Worm (Caenorhabditis elegans) whole organism, L4 larva: ENCODE data around the gene F35C8.5.

Source experiments
- D1046.2 ChIP-seq: fragments of 200-800 bp; sonication (Bioruptor generic); IDR thresholded peaks from 2 replicates; pipeline ENCODE4 v1.3.6; 2022; ENCODE audit warnings: missing genetic modification characterization, missing compliant biosample characterization
- F44E2.7 ChIP-seq: fragments of 200-800 bp; sonication (Bioruptor generic); IDR thresholded peaks from 2 replicates; pipeline ENCODE4 v2.1.2; 2022; ENCODE audit warnings: missing genetic modification characterization, missing compliant biosample characterization
- T26A8.4 ChIP-seq: fragments of 200-800 bp; sonication (Bioruptor generic); IDR thresholded peaks from 2 replicates; pipeline ENCODE4 v1.3.6; 2022; ENCODE audit warnings: missing genetic modification characterization, missing compliant biosample characterization
- Y48G9A.11 ChIP-seq: fragments of 200-800 bp; sonication (Bioruptor generic); IDR thresholded peaks from 2 replicates; pipeline ENCODE4 v1.3.6; 2022; ENCODE audit warnings: missing genetic modification reagents, missing genetic modification characterization, missing compliant biosample characterization
- Y75B8A.6 ChIP-seq: fragments of 200-800 bp; sonication (Bioruptor generic); IDR thresholded peaks from 2 replicates; pipeline ENCODE4 v1.3.6; 2022; ENCODE audit warnings: missing genetic modification reagents, missing genetic modification characterization, missing compliant biosample characterization
- ZK337.2 ChIP-seq: fragments of 200-800 bp; sonication (Bioruptor generic); IDR thresholded peaks from 2 replicates; pipeline ENCODE4 v1.3.6; 2022; ENCODE audit warnings: missing genetic modification reagents, missing genetic modification characterization, missing compliant biosample characterization
- arid-1 ChIP-seq: fragments of 200-800 bp; sonication (Bioruptor generic); conservative IDR thresholded peaks from 2 replicates; pipeline ENCODE4 v1.3.6; 2022; ENCODE audit warnings: missing genetic modification reagents, missing genetic modification characterization, missing compliant biosample characterization
- ceh-28 ChIP-seq: fragments of 150-350 bp; optimal IDR thresholded peaks from 2 replicates; lab custom pipeline; 2014; ENCODE audit warnings: missing biosample characterization, missing genetic modification reagents, missing genetic modification characterization
- ceh-44 ChIP-seq: fragments of 200-800 bp; sonication (Bioruptor generic); IDR thresholded peaks from 2 replicates; pipeline ENCODE4 v1.3.6; 2022; ENCODE audit warnings: missing genetic modification reagents, missing genetic modification characterization, missing compliant biosample characterization
- ceh-82 ChIP-seq: sonication (generic microtip); optimal IDR thresholded peaks from 2 replicates; lab custom pipeline; 2017; ENCODE audit warnings: missing biosample characterization, missing genetic modification characterization
- ces-1 ChIP-seq: fragments of 150-350 bp; sonication (generic microtip); optimal IDR thresholded peaks from 4 replicates; lab custom pipeline; 2014; ENCODE audit warnings: missing biosample characterization, missing genetic modification reagents, missing genetic modification characterization
- cey-2 ChIP-seq: sonication (generic microtip); optimal IDR thresholded peaks from 3 replicates; lab custom pipeline; 2017; ENCODE audit warnings: missing genetic modification characterization, mild to moderate bottlenecking, missing compliant biosample characterization, antibody characterized with exemption, borderline replicate concordance; ENCODE audit not compliant: insufficient read depth
- ctbp-1 ChIP-seq: fragments of 200-800 bp; sonication (Bioruptor generic); IDR thresholded peaks from 2 replicates; pipeline ENCODE4 v1.3.6; 2022; ENCODE audit warnings: missing genetic modification reagents, missing genetic modification characterization, missing compliant biosample characterization
- daf-16 ChIP-seq, 3 experiments: sonication (generic microtip); optimal IDR thresholded peaks; 2 replicates each; lab custom pipeline; 2016 to 2017; ENCODE audit warnings: missing genetic modification characterization in 3 of 3, missing genetic modification reagents in 3 of 3, mild to moderate bottlenecking in 2 of 3, missing compliant biosample characterization in 2 of 3, missing biosample characterization in 1 of 3, moderate library complexity in 1 of 3
- daf-19 ChIP-seq: fragments of 200-800 bp; sonication (Bioruptor generic); conservative IDR thresholded peaks from 2 replicates; pipeline ENCODE4 v1.3.6; 2022; ENCODE audit warnings: missing genetic modification characterization, missing compliant biosample characterization
- daf-8 ChIP-seq: fragments of 200-800 bp; sonication (Bioruptor generic); IDR thresholded peaks from 2 replicates; pipeline ENCODE4 v1.3.6; 2022; ENCODE audit warnings: missing genetic modification characterization, missing compliant biosample characterization
- dmd-8 ChIP-seq: fragments of 200-800 bp; sonication (Bioruptor generic); IDR thresholded peaks from 2 replicates; pipeline ENCODE4 v1.3.6; 2022; ENCODE audit warnings: missing genetic modification characterization, missing compliant biosample characterization
- dpl-1 ChIP-seq: fragments of 150-350 bp; optimal IDR thresholded peaks from 2 replicates; lab custom pipeline; 2014; ENCODE audit warnings: missing biosample characterization, missing genetic modification reagents, missing genetic modification characterization
- duxl-1 ChIP-seq: sonication (generic microtip); optimal IDR thresholded peaks from 2 replicates; lab custom pipeline; 2016; ENCODE audit warnings: mild to moderate bottlenecking, missing genetic modification characterization, moderate library complexity, missing compliant biosample characterization; ENCODE audit not compliant: poor library complexity
- dve-1 ChIP-seq: sonication (generic microtip); optimal IDR thresholded peaks from 2 replicates; lab custom pipeline; 2017; ENCODE audit warnings: antibody characterized with exemption, mild to moderate bottlenecking, missing genetic modification characterization, missing compliant biosample characterization; ENCODE audit not compliant: insufficient read depth
- egl-43 ChIP-seq: fragments of 200-800 bp; sonication (Bioruptor generic); IDR thresholded peaks from 2 replicates; pipeline ENCODE4 v1.3.6; 2022; ENCODE audit warnings: missing genetic modification reagents, missing genetic modification characterization, missing compliant biosample characterization
- hif-1 ChIP-seq, 2 experiments: sonication (generic microtip); optimal IDR thresholded peaks; 2 replicates each; lab custom pipeline; 2016 to 2017; ENCODE audit warnings: missing compliant biosample characterization in 2 of 2, missing genetic modification characterization in 2 of 2, missing genetic modification reagents in 2 of 2, missing genotype in 2 of 2, mild to moderate bottlenecking in 1 of 2
- hlh-30 ChIP-seq: sonication (generic microtip); optimal IDR thresholded peaks from 2 replicates; lab custom pipeline; 2017; ENCODE audit warnings: antibody characterized with exemption, mild to moderate bottlenecking, missing genetic modification characterization, missing compliant biosample characterization; ENCODE audit not compliant: insufficient read depth
- lin-29 ChIP-seq: fragments of 200-800 bp; sonication (Bioruptor generic); IDR thresholded peaks from 2 replicates; pipeline ENCODE4 v1.3.6; 2022; ENCODE audit warnings: missing genetic modification reagents, missing genetic modification characterization, missing compliant biosample characterization
- lir-3 ChIP-seq: sonication (generic microtip); optimal IDR thresholded peaks from 2 replicates; lab custom pipeline; 2016; ENCODE audit warnings: mild to moderate bottlenecking, missing genetic modification characterization, missing compliant biosample characterization
- lsy-2 ChIP-seq, 2 experiments: fragments of 150-350 bp in 1 of 2; sonication (generic microtip) in 1 of 2; optimal IDR thresholded peaks; 2 replicates each; lab custom pipeline; 2014 to 2017; ENCODE audit warnings: missing biosample characterization in 2 of 2, missing genetic modification characterization in 2 of 2
- madf-9 ChIP-seq: fragments of 200-800 bp; sonication (Bioruptor generic); conservative IDR thresholded peaks from 2 replicates; pipeline ENCODE4 v1.3.6; 2022; ENCODE audit warnings: missing genetic modification reagents, missing genetic modification characterization, missing compliant biosample characterization
- mdl-1 ChIP-seq, 2 experiments: fragments of 150-350 bp in 1 of 2; sonication (generic microtip) in 1 of 2; optimal IDR thresholded peaks; 2 replicates each; lab custom pipeline; 2014 to 2017; ENCODE audit warnings: missing biosample characterization in 2 of 2, missing genetic modification characterization in 2 of 2
- mdt-29 ChIP-seq: fragments of 200-800 bp; sonication (Bioruptor generic); IDR thresholded peaks from 2 replicates; pipeline ENCODE4 v1.3.6; 2022; ENCODE audit warnings: missing genetic modification reagents, missing genetic modification characterization, missing compliant biosample characterization
- mep-1 ChIP-seq: fragments of 150-350 bp; sonication (generic microtip); optimal IDR thresholded peaks from 3 replicates; lab custom pipeline; 2014; ENCODE audit warnings: missing biosample characterization, missing genetic modification characterization
- mes-2 ChIP-seq: sonication (generic microtip); optimal IDR thresholded peaks from 2 replicates; lab custom pipeline; 2016; ENCODE audit warnings: missing genotype, mild to moderate bottlenecking, missing genetic modification characterization, missing compliant biosample characterization; ENCODE audit not compliant: poor library complexity, severe bottlenecking
- nhr-237 ChIP-seq: sonication (generic microtip); optimal IDR thresholded peaks from 2 replicates; lab custom pipeline; 2017; ENCODE audit warnings: missing biosample characterization, missing genetic modification characterization
- nhr-42 ChIP-seq: fragments of 200-800 bp; sonication (Bioruptor generic); IDR thresholded peaks from 2 replicates; pipeline ENCODE4 v1.3.6; 2022; ENCODE audit warnings: missing genetic modification characterization, missing compliant biosample characterization
- nhr-48 ChIP-seq: sonication (generic microtip); optimal IDR thresholded peaks from 2 replicates; lab custom pipeline; 2016; ENCODE audit warnings: mild to moderate bottlenecking, missing genetic modification characterization, missing compliant biosample characterization
- nhr-76 ChIP-seq: fragments of 150-350 bp; optimal IDR thresholded peaks from 2 replicates; lab custom pipeline; 2014; ENCODE audit warnings: missing biosample characterization, missing genetic modification characterization
- nhr-77 ChIP-seq: fragments of 150-350 bp; optimal IDR thresholded peaks from 2 replicates; lab custom pipeline; 2014; ENCODE audit warnings: missing biosample characterization, missing genetic modification characterization
- pha-4 ChIP-seq, 2 experiments: fragments of 150-350 bp in 1 of 2; fragments of 200-800 bp in 1 of 2; sonication (Bioruptor generic) in 1 of 2; IDR thresholded peaks in 1 of 2; optimal IDR thresholded peaks in 1 of 2; 2 replicates each; pipeline versions ENCODE4 v1.3.6 to Lab custom; 2014 to 2022; ENCODE audit warnings: missing genetic modification characterization in 2 of 2, missing genetic modification reagents in 2 of 2, missing biosample characterization in 1 of 2, missing compliant biosample characterization in 1 of 2
- rbr-2 ChIP-seq: sonication (generic microtip); optimal IDR thresholded peaks from 2 replicates; lab custom pipeline; 2016; ENCODE audit warnings: missing genotype, missing genetic modification characterization, missing compliant biosample characterization
- sdz-12 ChIP-seq: fragments of 200-800 bp; sonication (Bioruptor generic); optimal IDR thresholded peaks from 2 replicates; lab custom pipeline; 2018; ENCODE audit warnings: mild to moderate bottlenecking, missing genetic modification characterization, missing compliant biosample characterization
- set-16 ChIP-seq: fragments of 200-800 bp; sonication (Bioruptor generic); IDR thresholded peaks from 2 replicates; pipeline ENCODE4 v1.3.6; 2022; ENCODE audit warnings: missing genetic modification reagents, missing genetic modification characterization, missing compliant biosample characterization
- snpc-1.2 ChIP-seq: fragments of 200-800 bp; sonication (Bioruptor generic); IDR thresholded peaks from 2 replicates; pipeline ENCODE4 v1.3.6; 2022; ENCODE audit warnings: missing genetic modification reagents, missing genetic modification characterization, missing compliant biosample characterization
- spr-3 ChIP-seq: fragments of 200-800 bp; sonication (Bioruptor generic); optimal IDR thresholded peaks from 2 replicates; lab custom pipeline; 2018; ENCODE audit warnings: mild to moderate bottlenecking, missing genetic modification characterization, missing compliant biosample characterization
- tra-1 ChIP-seq: fragments of 200-800 bp; sonication (Bioruptor generic); IDR thresholded peaks from 2 replicates; pipeline ENCODE4 v1.3.6; 2022; ENCODE audit warnings: missing genetic modification reagents, missing genetic modification characterization, missing compliant biosample characterization
- unc-130 ChIP-seq: sonication (generic microtip); optimal IDR thresholded peaks from 2 replicates; lab custom pipeline; 2016; ENCODE audit warnings: missing genetic modification reagents, missing genetic modification characterization, missing compliant biosample characterization
- zag-1 ChIP-seq: fragments of 150-350 bp; optimal IDR thresholded peaks from 2 replicates; lab custom pipeline; 2014; ENCODE audit warnings: missing biosample characterization, missing genetic modification characterization
- zfp-3 ChIP-seq: fragments of 200-800 bp; sonication (Bioruptor generic); conservative IDR thresholded peaks from 2 replicates; pipeline ENCODE4 v1.3.6; 2022; ENCODE audit warnings: missing genetic modification reagents, missing genetic modification characterization, missing compliant biosample characterization
- ztf-7 ChIP-seq: fragments of 150-350 bp; optimal IDR thresholded peaks from 2 replicates; lab custom pipeline; 2014; ENCODE audit warnings: missing biosample characterization, missing genetic modification characterization

F35C8.5 gene

ce11 chrX:5354022-5354876 lies 11.4 kb upstream of the F35C8.5 start, which contains the start of gene pfn-2 (continued):
- TF ChIP-seq daf-8 (GFP tag; lab: Robert Waterston, UW), result no peak
- no peak for TF ChIP-seq tra-1 (GFP tag; lab: Robert Waterston, UW)
- TF ChIP-seq ces-1 (GFP tag; lab: Kevin White, UChicago), result no peak
- TF ChIP-seq lin-29 (GFP tag; lab: Robert Waterston, UW), result peak; percentile 40; the same call in 1 of the 2 replicates
- no peak for TF ChIP-seq nhr-77 (tag; lab: Kevin White, UChicago)
- no peak for TF ChIP-seq daf-16 (GFP tag; optimal IDR thresholded peaks at IDR 0.05; lab: Kevin White, UChicago)
- peak; percentile 76 for TF ChIP-seq daf-16 (tag; optimal IDR thresholded peaks at IDR 0.05; lab: Kevin White, UChicago)
- no peak for TF ChIP-seq madf-9 (GFP tag; lab: Robert Waterston, UW)
- TF ChIP-seq spr-3 (GFP tag; lab: Kevin White, UChicago), result no peak
- TF ChIP-seq lir-3 (tag; lab: Kevin White, UChicago), result no peak
- no peak for TF ChIP-seq Y75B8A.6 (GFP tag; lab: Robert Waterston, UW)
- no peak for TF ChIP-seq snpc-1.2 (GFP tag; lab: Robert Waterston, UW)
- no peak for TF ChIP-seq nhr-76 (tag; lab: Kevin White, UChicago)
- TF ChIP-seq D1046.2, result no peak
- TF ChIP-seq ceh-44 (GFP tag; lab: Robert Waterston, UW), result no peak
- TF ChIP-seq sdz-12, result no peak
- TF ChIP-seq lsy-2 (tag; optimal IDR thresholded peaks at IDR 0.05; lab: Kevin White, UChicago), result peak in 1 of 2 experiments; percentile 14
- no peak for TF ChIP-seq T26A8.4 (GFP tag; lab: Robert Waterston, UW)
- peak; percentile 19 for TF ChIP-seq dve-1 (tag; lab: Kevin White, UChicago)
- TF ChIP-seq ZK337.2 (GFP tag; lab: Robert Waterston, UW), result no peak
- no peak for TF ChIP-seq daf-19 (GFP tag; lab: Robert Waterston, UW)
- TF ChIP-seq Y48G9A.11, result no peak
- no peak for TF ChIP-seq ztf-7 (tag; lab: Kevin White, UChicago)
- TF ChIP-seq zag-1 (tag; lab: Kevin White, UChicago), result no peak
- peak; percentile 5; the same call in 1 of the 2 replicates for TF ChIP-seq pha-4 (GFP tag; IDR thresholded peaks at IDR 0.05; lab: Robert Waterston, UW)
- no peak for TF ChIP-seq pha-4 (tag; optimal IDR thresholded peaks at IDR 0.05; lab: Kevin White, UChicago)
- peak; percentile 94 for TF ChIP-seq set-16
- no peak for TF ChIP-seq duxl-1
- no peak for TF ChIP-seq mdt-29 (GFP tag; lab: Robert Waterston, UW)
- peak in 1 of 2 experiments; percentile 48 for TF ChIP-seq mdl-1 (tag; optimal IDR thresholded peaks at IDR 0.05; lab: Kevin White, UChicago)
- no peak for TF ChIP-seq unc-130
- TF ChIP-seq mep-1 (tag; lab: Kevin White, UChicago), result peak; percentile 33
- TF ChIP-seq hlh-30 (tag; lab: Kevin White, UChicago), result no peak
- no peak for TF ChIP-seq cey-2
- TF ChIP-seq F44E2.7 (GFP tag; lab: Robert Waterston, UW), result no peak
- TF ChIP-seq arid-1 (GFP tag; lab: Robert Waterston, UW), result no peak
- TF ChIP-seq rbr-2, result peak; percentile 47
- 0 out of 2 replicates have a peak, but pooled peaks have one; percentile 72 for TF ChIP-seq egl-43 (GFP tag; lab: Robert Waterston, UW)
- TF ChIP-seq nhr-48, result no peak
- no peak for TF ChIP-seq dmd-8 (GFP tag; lab: Robert Waterston, UW)
- TF ChIP-seq ceh-82 (tag; lab: Kevin White, UChicago), result no peak
- TF ChIP-seq mes-2 (tag; lab: Kevin White, UChicago), result peak; percentile 31
- no peak for TF ChIP-seq nhr-42 (GFP tag; lab: Robert Waterston, UW)
- no peak for TF ChIP-seq ceh-28 (tag; lab: Kevin White, UChicago)
- TF ChIP-seq dpl-1 (GFP tag; lab: Kevin White, UChicago), result no peak
- TF ChIP-seq ctbp-1, result 0 out of 2 replicates have a peak, but pooled peaks have one; percentile 13
- TF ChIP-seq hif-1 (tag; optimal IDR thresholded peaks at IDR 0.05; lab: Kevin White, UChicago), result peak in 1 of 2 experiments; percentile 32
- TF ChIP-seq zfp-3 (GFP tag; lab: Robert Waterston, UW), result no peak
- TF ChIP-seq nhr-237 (tag; lab: Kevin White, UChicago), result no peak
